Fruit fly (Drosophila melanogaster) whole organism, embryonic: ENCODE measurements around the gene Root.

Source experiments
- Adf1 ChIP-seq: fragments of 200-800 bp; sonication (Bioruptor generic); IDR thresholded peaks from 2 replicates; pipeline ENCODE4 v1.3.6; 2022; ENCODE audit warnings: missing biosample characterization, missing genetic modification characterization
- Antp ChIP-seq: fragments of 200-800 bp; sonication (Bioruptor generic); optimal IDR thresholded peaks from 3 replicates; lab custom pipeline; 2016; ENCODE audit warnings: missing biosample characterization, missing genetic modification characterization
- Blimp-1 ChIP-seq: fragments of 200-800 bp; sonication (Bioruptor generic); optimal IDR thresholded peaks from 3 replicates; lab custom pipeline; 2018; ENCODE audit warnings: missing biosample characterization, missing genetic modification characterization, mild to moderate bottlenecking, moderate library complexity, missing genetic modification reagents
- C15 ChIP-seq: fragments of 200-800 bp; sonication (Bioruptor generic); IDR thresholded peaks from 3 replicates; pipeline ENCODE4 v1.3.6; 2022; ENCODE audit warnings: missing biosample characterization, missing genetic modification characterization
- CG10209 ChIP-seq: fragments of 200-800 bp; sonication (Bioruptor generic); optimal IDR thresholded peaks from 3 replicates; lab custom pipeline; 2017; ENCODE audit warnings: missing biosample characterization, mild to moderate bottlenecking, missing genetic modification characterization, missing genetic modification reagents
- CG10462 ChIP-seq: fragments of 200-800 bp; sonication (Bioruptor generic); optimal IDR thresholded peaks from 2 replicates; lab custom pipeline; 2016; ENCODE audit warnings: missing biosample characterization, missing genetic modification characterization
- CG13424 ChIP-seq: fragments of 200-800 bp; sonication (Bioruptor generic); optimal IDR thresholded peaks from 2 replicates; lab custom pipeline; 2019; ENCODE audit warnings: missing biosample characterization, mild to moderate bottlenecking, missing genetic modification characterization, moderate library complexity
- CG13775 ChIP-seq: fragments of 200-800 bp; sonication (Bioruptor generic); optimal IDR thresholded peaks from 3 replicates; lab custom pipeline; 2017; ENCODE audit warnings: missing biosample characterization, mild to moderate bottlenecking, missing genetic modification characterization
- CG15696 ChIP-seq: fragments of 200-800 bp; sonication (Bioruptor generic); optimal IDR thresholded peaks from 2 replicates; lab custom pipeline; 2019; ENCODE audit warnings: missing biosample characterization, mild to moderate bottlenecking, missing genetic modification characterization, moderate library complexity
- CG16813 ChIP-seq: fragments of 200-800 bp; sonication (Bioruptor generic); IDR thresholded peaks from 3 replicates; pipeline ENCODE4 v1.3.6; 2022; ENCODE audit warnings: missing biosample characterization, missing genetic modification characterization; ENCODE audit not compliant: partially characterized antibody
- CG17568 ChIP-seq: fragments of 200-800 bp; sonication (Bioruptor generic); optimal IDR thresholded peaks from 2 replicates; lab custom pipeline; 2018; ENCODE audit warnings: missing biosample characterization, mild to moderate bottlenecking, missing genetic modification characterization, moderate library complexity
- CG17912 ChIP-seq: fragments of 200-800 bp; sonication (Bioruptor generic); optimal IDR thresholded peaks from 2 replicates; lab custom pipeline; 2018; ENCODE audit warnings: missing biosample characterization, mild to moderate bottlenecking, missing genetic modification characterization
- CG2120 ChIP-seq: fragments of 200-800 bp; sonication (Bioruptor generic); optimal IDR thresholded peaks from 3 replicates; lab custom pipeline; 2016; ENCODE audit warnings: missing biosample characterization, missing genetic modification characterization
- CG33213 ChIP-seq: fragments of 200-800 bp; sonication (Bioruptor generic); optimal IDR thresholded peaks from 3 replicates; lab custom pipeline; 2016; ENCODE audit warnings: missing biosample characterization, missing genetic modification characterization
- CG34422 ChIP-seq: fragments of 200-800 bp; sonication (Bioruptor generic); IDR thresholded peaks from 3 replicates; pipeline ENCODE4 v1.3.6; 2022; ENCODE audit warnings: missing biosample characterization, missing genetic modification characterization
- CG42726 ChIP-seq: fragments of 200-800 bp; sonication (Bioruptor generic); IDR thresholded peaks from 2 replicates; pipeline ENCODE4 v1.3.6; 2022; ENCODE audit warnings: missing biosample characterization, missing genetic modification characterization; ENCODE audit not compliant: partially characterized antibody
- CG43689 ChIP-seq: fragments of 200-800 bp; sonication (Bioruptor generic); IDR thresholded peaks from 2 replicates; pipeline ENCODE4 v1.3.6; 2022; ENCODE audit warnings: missing biosample characterization, missing genetic modification characterization
- CG8089 ChIP-seq: fragments of 200-800 bp; sonication (Bioruptor generic); optimal IDR thresholded peaks from 3 replicates; lab custom pipeline; 2016; ENCODE audit warnings: missing biosample characterization, missing genetic modification characterization
- CG8478 ChIP-seq: fragments of >200 bp; optimal IDR thresholded peaks from 2 replicates; lab custom pipeline; 2018
- CrebB ChIP-seq: fragments of 200-800 bp; sonication (Bioruptor generic); optimal IDR thresholded peaks from 3 replicates; lab custom pipeline; 2018; ENCODE audit warnings: missing biosample characterization, mild to moderate bottlenecking, missing genetic modification characterization
- Deaf1 ChIP-seq: fragments of 200-800 bp; optimal IDR thresholded peaks from 3 replicates; lab custom pipeline; 2019; ENCODE audit warnings: missing biosample characterization, mild to moderate bottlenecking, missing genetic modification characterization, moderate library complexity
- Dref ChIP-seq: fragments of 200-800 bp; sonication (Bioruptor generic); IDR thresholded peaks from 2 replicates; pipeline ENCODE4 v1.3.6; 2022; ENCODE audit warnings: missing biosample characterization, missing genetic modification characterization
- E2f2 ChIP-seq: fragments of 200-800 bp; sonication (Bioruptor generic); IDR thresholded peaks from 2 replicates; pipeline ENCODE4 v1.3.6; 2022; ENCODE audit warnings: missing biosample characterization, missing genetic modification characterization
- HLHmδ ChIP-seq: fragments of 200-800 bp; sonication (Bioruptor generic); optimal IDR thresholded peaks from 2 replicates; lab custom pipeline; 2018; ENCODE audit warnings: missing biosample characterization, mild to moderate bottlenecking, missing genetic modification characterization, moderate library complexity
- Lim3 ChIP-seq: fragments of 200-800 bp; sonication (Bioruptor generic); IDR thresholded peaks from 2 replicates; pipeline ENCODE4 v1.3.6; 2022; ENCODE audit warnings: missing biosample characterization, missing genetic modification characterization
- Myb ChIP-seq: fragments of 200-800 bp; sonication (Bioruptor generic); optimal IDR thresholded peaks from 2 replicates; lab custom pipeline; 2016; ENCODE audit warnings: missing biosample characterization, missing genetic modification characterization
- Ptx1 ChIP-seq: fragments of 200-800 bp; sonication (Bioruptor generic); IDR thresholded peaks from 2 replicates; pipeline ENCODE4 v1.3.6; 2022; ENCODE audit warnings: missing biosample characterization, missing genetic modification characterization
- Ravus ChIP-seq: fragments of 200-800 bp; sonication (Bioruptor generic); IDR thresholded peaks from 2 replicates; pipeline ENCODE4 v1.3.6; 2022; ENCODE audit warnings: missing biosample characterization, missing genetic modification characterization
- Rx ChIP-seq: fragments of 200-800 bp; sonication (Bioruptor generic); IDR thresholded peaks from 2 replicates; pipeline ENCODE4 v1.3.6; 2022; ENCODE audit warnings: missing biosample characterization, missing genetic modification characterization
- Sin3A ChIP-seq: fragments of >200 bp; optimal IDR thresholded peaks from 2 replicates; lab custom pipeline; 2018
- Sox100B ChIP-seq: fragments of 200-800 bp; sonication (Bioruptor generic); optimal IDR thresholded peaks from 3 replicates; lab custom pipeline; 2018; ENCODE audit warnings: missing biosample characterization, mild to moderate bottlenecking, missing genetic modification characterization
- ara ChIP-seq: fragments of 200-800 bp; sonication (Bioruptor generic); IDR thresholded peaks from 2 replicates; pipeline ENCODE4 v1.3.6; 2022; ENCODE audit warnings: missing biosample characterization, missing genetic modification characterization
- ase ChIP-seq: fragments of 200-800 bp; sonication (Bioruptor generic); IDR thresholded peaks from 3 replicates; pipeline ENCODE4 v1.3.6; 2022; ENCODE audit warnings: missing biosample characterization, missing genetic modification characterization
- bowl ChIP-seq: fragments of 200-800 bp; sonication (Bioruptor generic); IDR thresholded peaks from 2 replicates; pipeline ENCODE4 v1.3.6; 2022; ENCODE audit warnings: missing biosample characterization, missing genetic modification characterization
- cato ChIP-seq: fragments of 200-800 bp; sonication (Bioruptor generic); optimal IDR thresholded peaks from 2 replicates; lab custom pipeline; 2016; ENCODE audit warnings: missing biosample characterization, missing genetic modification characterization, borderline replicate concordance
- chm ChIP-seq: fragments of 200-800 bp; sonication (Bioruptor generic); IDR thresholded peaks from 2 replicates; pipeline ENCODE4 v1.3.6; 2022; ENCODE audit warnings: missing biosample characterization, missing genetic modification characterization
- ci ChIP-seq: fragments of 200-800 bp; sonication (Bioruptor generic); IDR thresholded peaks from 3 replicates; pipeline ENCODE4 v1.3.6; 2022; ENCODE audit warnings: missing biosample characterization, missing genetic modification characterization
- dmrt99B ChIP-seq: fragments of 200-800 bp; sonication (Bioruptor generic); optimal IDR thresholded peaks from 2 replicates; lab custom pipeline; 2018; ENCODE audit warnings: missing biosample characterization, mild to moderate bottlenecking, missing genetic modification characterization, moderate library complexity
- eyg ChIP-seq: fragments of 200-800 bp; sonication (Bioruptor generic); optimal IDR thresholded peaks from 3 replicates; lab custom pipeline; 2016; ENCODE audit warnings: missing biosample characterization, missing genetic modification characterization
- fd102C ChIP-seq: fragments of 200-800 bp; sonication (Bioruptor generic); optimal IDR thresholded peaks from 2 replicates; lab custom pipeline; 2018; ENCODE audit warnings: missing biosample characterization, mild to moderate bottlenecking, missing genetic modification characterization, moderate library complexity
- fd96Cb ChIP-seq: fragments of 200-800 bp; sonication (Bioruptor generic); optimal IDR thresholded peaks from 2 replicates; lab custom pipeline; 2018; ENCODE audit warnings: missing biosample characterization, mild to moderate bottlenecking, missing genetic modification characterization, moderate library complexity
- ftz-f1 ChIP-seq: fragments of 200-800 bp; sonication (Bioruptor generic); optimal IDR thresholded peaks from 2 replicates; lab custom pipeline; 2016; ENCODE audit warnings: missing biosample characterization, missing genetic modification characterization
- fu2 ChIP-seq: fragments of 200-800 bp; sonication (Bioruptor generic); optimal IDR thresholded peaks from 2 replicates; lab custom pipeline; 2016; ENCODE audit warnings: missing biosample characterization, missing genetic modification characterization
- ind ChIP-seq: fragments of 200-800 bp; sonication (Bioruptor generic); optimal IDR thresholded peaks from 3 replicates; lab custom pipeline; 2016; ENCODE audit warnings: missing biosample characterization, missing genetic modification characterization
- lab ChIP-seq: fragments of 200-800 bp; sonication (Bioruptor generic); optimal IDR thresholded peaks from 3 replicates; lab custom pipeline; 2017; ENCODE audit warnings: missing biosample characterization, missing genetic modification characterization, mild to moderate bottlenecking, moderate library complexity, missing genetic modification reagents
- nau ChIP-seq: fragments of 200-800 bp; sonication (Bioruptor generic); optimal IDR thresholded peaks from 3 replicates; lab custom pipeline; 2017; ENCODE audit warnings: missing biosample characterization, mild to moderate bottlenecking, missing genetic modification characterization, missing genetic modification reagents
- prd ChIP-seq, 3 experiments: fragments of >200 bp in 2 of 3; fragments of 200-800 bp in 1 of 3; sonication (Bioruptor generic) in 1 of 3; optimal IDR thresholded peaks in 2 of 3; IDR thresholded peaks in 1 of 3; 2 replicates in 2 of 3; 3 replicates in 1 of 3; pipeline versions ENCODE4 v1.3.6 to Lab custom; 2017 to 2022; ENCODE audit warnings: missing biosample characterization in 1 of 3, missing genetic modification characterization in 1 of 3
- sd ChIP-seq: fragments of 200-800 bp; sonication (Bioruptor generic); optimal IDR thresholded peaks from 3 replicates; lab custom pipeline; 2018; ENCODE audit warnings: missing biosample characterization, mild to moderate bottlenecking, missing genetic modification characterization, moderate library complexity
- slbo ChIP-seq: fragments of 200-800 bp; sonication (Bioruptor generic); IDR thresholded peaks from 2 replicates; pipeline ENCODE4 v1.3.6; 2022; ENCODE audit warnings: missing biosample characterization, missing genetic modification characterization
- wor ChIP-seq: fragments of 200-800 bp; sonication (Bioruptor generic); IDR thresholded peaks from 2 replicates; pipeline ENCODE4 v1.3.6; 2022; ENCODE audit warnings: missing biosample characterization, missing genetic modification characterization
- zf30C ChIP-seq: fragments of 200-800 bp; sonication (Bioruptor generic); optimal IDR thresholded peaks from 3 replicates; lab custom pipeline; 2018; ENCODE audit warnings: missing biosample characterization, mild to moderate bottlenecking, missing genetic modification characterization

Root gene

DNA sequence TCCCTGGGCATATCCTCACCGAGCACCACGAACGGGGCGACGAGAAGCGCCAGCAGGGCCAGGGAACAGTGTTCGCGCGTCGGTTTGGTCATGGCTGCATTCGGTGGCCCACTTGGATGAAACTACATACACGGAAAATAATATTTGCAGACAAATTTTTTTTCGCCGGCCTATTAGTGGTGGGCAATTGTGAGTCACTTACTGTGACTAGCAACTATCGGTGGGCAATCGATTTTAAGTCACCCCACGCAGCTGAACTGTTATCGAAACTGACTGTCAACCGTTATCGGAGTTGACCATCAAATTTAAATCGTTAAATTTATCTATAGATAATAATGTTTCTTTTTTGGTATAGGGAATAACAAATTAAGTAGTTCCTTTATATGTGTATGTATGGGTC is 56.3 kb downstream of the Root start, which contains the start of gene CG5510 (continued):
- no peak for TF ChIP-seq Deaf1
- no peak for TF ChIP-seq Sox100B (GFP tag; lab: Kevin White, UChicago)
- TF ChIP-seq HLHmδ, result no peak
- TF ChIP-seq ind (GFP tag; lab: Kevin White, UChicago), result peak; percentile 27
- peak; percentile 25 for TF ChIP-seq Blimp-1 (GFP tag; lab: Kevin White, UChicago)
- no peak for TF ChIP-seq wor (GFP tag; lab: Robert Waterston, UW)
- TF ChIP-seq CG8089 (GFP tag; lab: Kevin White, UChicago), result no peak
- peak; percentile 15 for TF ChIP-seq CG10209 (GFP tag; lab: Kevin White, UChicago)
- peak; percentile 100 for TF ChIP-seq Dref (GFP tag; lab: Robert Waterston, UW)
- TF ChIP-seq prd (optimal IDR thresholded peaks at IDR 0.05; lab: Kevin White, UChicago), result no peak
- TF ChIP-seq prd (GFP tag; IDR thresholded peaks at IDR 0.05; lab: Robert Waterston, UW), result peak; percentile 33; the same call in 2 of the 3 replicates
- peak; percentile 95 for TF ChIP-seq E2f2 (GFP tag; lab: Robert Waterston, UW)
- TF ChIP-seq CG34422 (GFP tag; lab: Robert Waterston, UW), result peak; percentile 93
- no peak for TF ChIP-seq fd102C
- TF ChIP-seq CG2120 (GFP tag; lab: Kevin White, UChicago), result peak; percentile 78
- peak; percentile 48; the same call in 1 of the 2 replicates for TF ChIP-seq Ptx1 (GFP tag; lab: Robert Waterston, UW)
- no peak for TF ChIP-seq CG10462
- TF ChIP-seq lab (GFP tag; lab: Kevin White, UChicago), result no peak
- peak; percentile 32 for TF ChIP-seq sd
- peak; percentile 65 for TF ChIP-seq Antp (GFP tag; lab: Kevin White, UChicago)
- TF ChIP-seq zf30C (GFP tag; lab: Kevin White, UChicago), result peak; percentile 94
- no peak for TF ChIP-seq CG17912 (GFP tag; lab: Kevin White, UChicago)
- TF ChIP-seq CrebB (tag; lab: Kevin White, UChicago), result peak; percentile 55
- TF ChIP-seq Sin3A (lab: Kevin White, UChicago), result peak; percentile 61
- TF ChIP-seq CG42726 (GFP tag; lab: Robert Waterston, UW), result peak; percentile 96
- peak; percentile 39 for TF ChIP-seq eyg
- no peak for TF ChIP-seq cato (GFP tag; lab: Kevin White, UChicago)
- TF ChIP-seq Adf1 (GFP tag; lab: Robert Waterston, UW), result peak; percentile 38; the same call in 1 of the 2 replicates
- TF ChIP-seq ci (GFP tag; lab: Robert Waterston, UW), result peak; percentile 71; the same call in 2 of the 3 replicates
- no peak for TF ChIP-seq dmrt99B
- peak; percentile 46; the same call in 1 of the 2 replicates for TF ChIP-seq chm
- TF ChIP-seq fu2, result peak; percentile 24
- 0 out of 2 replicates have a peak, but pooled peaks have one; percentile 27 for TF ChIP-seq Rx
- peak; percentile 38 for TF ChIP-seq CG13775 (GFP tag; lab: Kevin White, UChicago)
- TF ChIP-seq fd96Cb, result no peak
- peak; percentile 98 for TF ChIP-seq CG16813 (GFP tag; lab: Robert Waterston, UW)
- TF ChIP-seq CG13424 (tag; lab: Kevin White, UChicago), result peak; percentile 39
- no peak for TF ChIP-seq bowl (GFP tag; lab: Robert Waterston, UW)
- no peak for TF ChIP-seq nau (GFP tag; lab: Kevin White, UChicago)
- no peak for TF ChIP-seq CG8478
- TF ChIP-seq CG43689 (GFP tag; lab: Robert Waterston, UW), result no peak
- peak; percentile 11 for TF ChIP-seq CG33213
- TF ChIP-seq CG15696 (tag; lab: Kevin White, UChicago), result no peak
- no peak for TF ChIP-seq ara (GFP tag; lab: Robert Waterston, UW)
- no peak for TF ChIP-seq Lim3
- no peak for TF ChIP-seq CG17568
- 0 out of 3 replicates have a peak, but pooled peaks have one; percentile 21 for TF ChIP-seq ase (GFP tag; lab: Robert Waterston, UW)
- no peak for TF ChIP-seq Ravus (GFP tag; lab: Robert Waterston, UW)
- no peak for TF ChIP-seq C15 (GFP tag; lab: Robert Waterston, UW)
- peak; percentile 97 for TF ChIP-seq Myb (GFP tag; lab: Kevin White, UChicago)
- TF ChIP-seq ftz-f1 (GFP tag; lab: Kevin White, UChicago), result peak; percentile 92
- peak; percentile 78 for TF ChIP-seq slbo (GFP tag; lab: Robert Waterston, UW)
